Worm (Caenorhabditis elegans) whole organism, midembryonic: ENCODE data around the gene srt-19.

Source experiments
- T22C8.4 ChIP-seq: fragments of 200-800 bp; sonication (Bioruptor generic); IDR thresholded peaks from 2 replicates; pipeline ENCODE4 v1.3.6; 2022; ENCODE audit warnings: missing genetic modification characterization, missing compliant biosample characterization
- cog-1 ChIP-seq: sonication (generic microtip); optimal IDR thresholded peaks from 2 replicates; lab custom pipeline; 2016; ENCODE audit warnings: missing genetic modification characterization, missing compliant biosample characterization
- flt-1 ChIP-seq: fragments of 200-800 bp; sonication (Bioruptor generic); IDR thresholded peaks from 2 replicates; pipeline ENCODE4 v1.3.6; 2022; ENCODE audit warnings: missing genetic modification characterization, missing compliant biosample characterization
- klf-2 ChIP-seq: fragments of 200-800 bp; sonication (Bioruptor generic); conservative IDR thresholded peaks from 2 replicates; pipeline ENCODE4 v1.3.6; 2022; ENCODE audit warnings: missing genetic modification reagents, missing genetic modification characterization, missing compliant biosample characterization
- med-1 ChIP-seq: sonication (generic microtip); optimal IDR thresholded peaks from 2 replicates; lab custom pipeline; 2017; ENCODE audit warnings: missing genetic modification characterization, mild to moderate bottlenecking, missing compliant biosample characterization, antibody characterized with exemption, missing genetic modification reagents; ENCODE audit not compliant: insufficient read depth
- ref-1 ChIP-seq: fragments of 200-800 bp; sonication (Bioruptor generic); conservative IDR thresholded peaks from 2 replicates; pipeline ENCODE4 v1.3.6; 2022; ENCODE audit warnings: missing genetic modification reagents, missing genetic modification characterization, missing compliant biosample characterization
- tab-1 ChIP-seq: fragments of 200-800 bp; sonication (Bioruptor generic); IDR thresholded peaks from 2 replicates; pipeline ENCODE4 v1.3.6; 2022; ENCODE audit warnings: missing genetic modification characterization, missing compliant biosample characterization
- ztf-23 ChIP-seq: fragments of 200-800 bp; sonication (Bioruptor generic); IDR thresholded peaks from 2 replicates; pipeline ENCODE4 v1.3.6; 2022; ENCODE audit warnings: missing genetic modification reagents, missing genetic modification characterization, missing compliant biosample characterization
- ztf-29 ChIP-seq: fragments of 200-800 bp; sonication (Bioruptor generic); IDR thresholded peaks from 2 replicates; pipeline ENCODE4 v1.3.6; 2022; ENCODE audit warnings: missing genetic modification reagents, missing genetic modification characterization, missing compliant biosample characterization

srt-19 gene

DNA sequence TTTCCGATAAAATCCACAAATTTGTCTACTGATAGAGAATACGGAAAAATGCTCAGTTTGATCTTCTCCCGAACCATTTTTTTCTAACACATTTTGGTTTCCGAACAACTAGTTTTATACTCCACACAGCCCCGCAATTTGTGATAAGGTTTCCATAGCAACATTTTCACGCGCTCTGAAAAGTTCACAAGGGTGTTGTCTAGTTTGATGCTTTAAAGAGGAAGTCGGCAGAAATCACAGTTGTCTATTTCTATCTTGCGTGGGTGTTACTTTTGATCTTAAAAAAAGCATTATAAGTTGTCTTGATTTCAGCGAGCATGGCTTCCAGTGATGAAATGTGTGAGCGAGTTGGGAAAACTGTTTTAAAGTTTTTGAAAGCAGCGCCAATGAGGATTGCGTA, 14.9 kb downstream of the srt-19 start, which contains the start of gene ZC132.3:
ZC132.3 (minus strand) TSS at position 101 of the 400 bp plus-strand sequence.
- TF ChIP-seq cog-1 (tag; lab: Kevin White, UChicago), result no peak
- no peak for TF ChIP-seq tab-1 (GFP tag; lab: Robert Waterston, UW)
- TF ChIP-seq ztf-23 (GFP tag; lab: Robert Waterston, UW), result no peak
- no peak for TF ChIP-seq ref-1 (GFP tag; lab: Robert Waterston, UW)
- no peak for TF ChIP-seq ztf-29 (GFP tag; lab: Robert Waterston, UW)
- no peak for TF ChIP-seq med-1 (GFP tag; lab: Kevin White, UChicago)
- no peak for TF ChIP-seq klf-2 (GFP tag; lab: Robert Waterston, UW)
- no peak for TF ChIP-seq flt-1 (GFP tag; lab: Robert Waterston, UW)
- no peak for TF ChIP-seq T22C8.4

DNA sequence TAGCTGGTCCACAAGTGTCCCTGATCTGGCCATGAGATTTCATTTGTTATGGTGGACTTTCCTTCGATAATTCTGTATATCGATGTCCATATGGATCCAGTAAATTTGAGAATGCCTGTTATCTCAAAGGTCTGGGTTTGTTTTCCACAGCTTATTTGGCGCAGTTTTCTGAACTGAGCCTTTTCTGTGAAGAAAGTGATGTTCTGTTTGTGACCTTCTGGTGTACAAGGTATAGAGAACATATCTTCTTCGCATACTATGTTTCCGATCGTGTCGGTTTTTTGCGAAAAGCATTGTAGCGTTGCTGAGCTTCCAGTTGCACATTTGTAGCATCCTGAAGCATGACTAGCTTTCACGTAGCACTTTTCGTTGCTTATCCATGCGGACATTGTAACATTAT, 18.0 kb downstream of the srt-19 start:
- no peak for TF ChIP-seq tab-1 (GFP tag; lab: Robert Waterston, UW)
- TF ChIP-seq T22C8.4, result no peak
- TF ChIP-seq ztf-23 (GFP tag; lab: Robert Waterston, UW), result no peak
- TF ChIP-seq ztf-29 (GFP tag; lab: Robert Waterston, UW), result no peak
- no peak for TF ChIP-seq cog-1 (tag; lab: Kevin White, UChicago)

DNA sequence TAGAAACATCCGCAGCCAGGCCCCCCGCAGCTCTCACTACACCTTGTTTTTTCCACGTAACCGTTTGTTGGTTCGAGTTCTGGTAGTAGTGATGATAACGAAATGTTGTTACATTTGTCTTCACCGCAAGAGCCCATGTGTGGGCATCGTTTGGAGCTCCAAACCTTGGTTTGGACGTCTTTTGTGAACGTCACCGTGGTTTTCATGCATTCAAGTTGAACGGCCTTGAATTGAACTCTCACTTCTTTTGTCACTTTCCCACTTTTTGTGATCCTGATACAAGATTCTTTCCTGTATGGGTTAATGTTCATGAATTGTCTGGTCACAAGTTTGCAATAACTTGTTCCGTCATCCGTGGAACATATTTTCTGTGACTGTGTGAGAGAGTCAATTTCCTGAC, 19.0 kb downstream of the srt-19 start:
- TF ChIP-seq T22C8.4 (no peak), ztf-29 (GFP tag; lab: Robert Waterston, UW) (no peak), cog-1 (tag; lab: Kevin White, UChicago) (no peak), ztf-23 (GFP tag; lab: Robert Waterston, UW) (no peak), klf-2 (GFP tag; lab: Robert Waterston, UW) (no peak), flt-1 (GFP tag; lab: Robert Waterston, UW) (no peak), tab-1 (GFP tag; lab: Robert Waterston, UW) (no peak), ref-1 (GFP tag; lab: Robert Waterston, UW) (no peak), med-1 (GFP tag; lab: Kevin White, UChicago) (no peak)

DNA sequence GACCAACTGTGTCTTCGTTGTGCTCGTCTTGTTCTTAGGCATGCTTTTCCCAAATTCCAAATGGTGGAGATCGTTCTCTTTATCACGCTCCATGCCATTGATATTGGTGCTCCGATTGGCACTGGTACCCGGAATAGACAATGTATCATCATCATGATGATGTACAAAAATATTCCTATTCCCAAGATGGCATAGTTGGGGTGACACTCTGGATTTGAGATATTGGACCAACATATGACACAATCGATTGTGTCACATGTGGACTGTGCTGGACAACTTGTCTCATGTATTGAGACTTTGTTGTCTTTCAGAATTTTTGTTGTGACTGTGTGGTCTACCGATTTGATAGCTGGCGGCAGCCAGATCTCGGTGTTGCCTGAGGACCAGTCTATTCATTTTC, 19.4 kb downstream of the srt-19 start:
- TF ChIP-seq flt-1 (GFP tag; lab: Robert Waterston, UW) (no peak), T22C8.4 (no peak), cog-1 (tag; lab: Kevin White, UChicago) (no peak), med-1 (GFP tag; lab: Kevin White, UChicago) (no peak), tab-1 (GFP tag; lab: Robert Waterston, UW) (no peak), klf-2 (GFP tag; lab: Robert Waterston, UW) (no peak), ztf-29 (GFP tag; lab: Robert Waterston, UW) (no peak), ref-1 (GFP tag; lab: Robert Waterston, UW) (no peak), ztf-23 (GFP tag; lab: Robert Waterston, UW) (no peak)

DNA sequence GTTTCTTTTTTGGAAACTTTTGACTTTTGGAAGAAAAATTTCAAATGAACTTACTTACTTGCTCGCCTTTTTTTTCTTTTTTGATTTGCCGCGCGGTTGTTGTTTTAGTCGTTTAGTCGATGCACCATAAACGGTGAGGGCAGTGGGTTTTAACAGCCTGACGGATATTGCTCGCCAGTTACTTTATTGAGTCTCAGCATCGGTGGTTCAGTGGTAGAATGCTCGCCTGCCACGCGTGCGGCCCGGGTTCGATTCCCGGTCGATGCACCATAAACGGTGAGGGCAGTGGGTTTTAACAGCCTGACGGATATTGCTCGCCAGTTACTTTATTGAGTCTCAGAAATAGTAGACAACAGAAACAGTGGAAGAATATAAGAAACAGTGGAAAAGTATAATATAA, 25.6 kb downstream of the srt-19 start:
- TF ChIP-seq flt-1 (GFP tag; lab: Robert Waterston, UW), result peak; percentile 47; the same call in 1 of the 2 replicates
- TF ChIP-seq T22C8.4, result 0 out of 2 replicates have a peak, but pooled peaks have one; percentile 26

DNA sequence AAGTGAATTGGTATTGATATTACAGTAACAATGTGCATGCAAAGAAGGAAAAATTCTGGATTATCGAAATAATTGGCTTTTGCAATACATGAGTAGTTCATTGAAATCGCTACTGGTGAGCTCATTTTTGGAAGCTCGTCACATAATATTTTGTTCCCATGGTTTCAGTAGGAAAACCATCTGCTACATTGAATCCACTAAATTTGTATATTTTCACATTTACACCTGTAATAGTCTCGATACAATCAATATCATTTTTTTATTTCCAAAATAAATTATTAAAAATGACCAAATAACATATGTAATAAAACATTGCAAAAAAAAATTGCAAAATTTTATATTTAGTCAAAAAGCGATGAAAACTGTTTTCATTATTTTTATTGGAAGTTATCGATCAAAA, 30.2 kb downstream of the srt-19 start, which contains the start of gene srh-192:
srh-192 (minus strand) TSS at position 101 of the 400 bp plus-strand sequence.
- TF ChIP-seq ztf-29 (GFP tag; lab: Robert Waterston, UW) (no peak), klf-2 (GFP tag; lab: Robert Waterston, UW) (no peak), T22C8.4 (no peak), ztf-23 (GFP tag; lab: Robert Waterston, UW) (no peak), ref-1 (GFP tag; lab: Robert Waterston, UW) (no peak)

DNA sequence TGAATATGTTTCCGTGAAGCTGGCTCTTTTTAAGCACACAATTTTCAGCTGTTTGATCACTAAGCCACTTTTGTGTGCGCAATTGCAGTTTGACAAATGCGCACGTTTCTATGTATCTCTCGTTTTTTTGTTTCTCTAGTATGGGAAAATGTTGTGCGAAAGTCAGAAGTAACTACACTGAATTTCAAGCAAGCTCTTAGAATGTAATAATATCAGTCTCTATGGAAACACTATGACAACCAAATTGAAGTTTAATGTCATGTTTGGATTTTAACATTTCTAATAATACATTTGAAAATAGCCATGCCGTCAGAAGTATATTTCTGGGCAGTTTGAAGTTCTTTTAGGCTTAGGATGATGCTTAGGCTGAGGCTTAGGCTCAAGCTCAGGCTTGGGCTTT, 35.0 kb downstream of the srt-19 start, which contains the start of gene ZC132.9:
ZC132.9 (minus strand) TSS at position 101 of the 400 bp plus-strand sequence.
- TF ChIP-seq ztf-29 (GFP tag; lab: Robert Waterston, UW) (no peak), T22C8.4 (no peak), tab-1 (GFP tag; lab: Robert Waterston, UW) (no peak)

DNA sequence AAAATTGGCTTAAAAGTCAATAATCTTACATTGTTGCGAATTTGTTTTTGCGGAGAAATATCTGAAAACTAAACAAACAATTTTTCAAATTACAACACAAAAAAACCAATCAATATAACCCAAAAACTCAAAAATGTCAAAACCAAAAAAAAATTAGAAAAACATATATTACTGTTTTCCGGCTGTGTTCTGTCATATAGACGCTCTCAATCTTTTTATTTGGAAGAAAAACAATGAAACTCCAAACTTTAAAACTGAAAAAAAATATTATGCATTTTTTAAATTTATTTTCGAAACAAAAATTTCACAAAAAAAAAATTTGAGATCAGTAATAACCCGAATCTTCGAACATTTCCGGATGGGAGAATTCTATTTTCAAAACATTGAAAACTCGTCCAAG, 37.9 kb downstream of the srt-19 start, which contains the start of gene R02D1.2:
R02D1.2 (minus strand) TSS at position 101 of the 400 bp plus-strand sequence.
- TF ChIP-seq tab-1 (GFP tag; lab: Robert Waterston, UW) (no peak), T22C8.4 (no peak), ztf-23 (GFP tag; lab: Robert Waterston, UW) (no peak)

DNA sequence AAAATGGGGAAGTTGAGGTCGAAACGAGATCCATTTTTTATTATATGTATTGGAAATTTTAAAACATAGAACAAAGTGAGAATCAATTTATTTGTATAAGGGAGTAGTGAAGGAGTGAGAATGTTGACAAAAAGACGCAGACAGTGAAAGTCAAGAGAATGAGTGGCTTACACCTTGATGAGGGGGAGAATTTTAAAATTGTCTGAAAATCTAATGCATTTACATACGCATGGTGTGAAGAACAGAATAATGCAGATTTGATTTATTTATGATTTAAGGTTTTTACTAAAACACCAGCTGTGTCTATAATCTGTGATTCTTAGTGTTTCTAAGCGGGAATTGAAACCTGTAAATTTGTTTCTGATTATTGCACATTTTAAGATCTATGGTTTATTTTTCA, 40.6 kb downstream of the srt-19 start, which contains the start of gene nhr-125:
nhr-125 (minus strand) TSS at position 101 of the 400 bp plus-strand sequence.
- TF ChIP-seq T22C8.4, result no peak
- no peak for TF ChIP-seq ref-1 (GFP tag; lab: Robert Waterston, UW)
- TF ChIP-seq flt-1 (GFP tag; lab: Robert Waterston, UW), result no peak
- no peak for TF ChIP-seq klf-2 (GFP tag; lab: Robert Waterston, UW)
- TF ChIP-seq ztf-29 (GFP tag; lab: Robert Waterston, UW), result no peak
- TF ChIP-seq med-1 (GFP tag; lab: Kevin White, UChicago), result no peak
- no peak for TF ChIP-seq tab-1 (GFP tag; lab: Robert Waterston, UW)
- no peak for TF ChIP-seq ztf-23 (GFP tag; lab: Robert Waterston, UW)
- TF ChIP-seq cog-1 (tag; lab: Kevin White, UChicago), result no peak

DNA sequence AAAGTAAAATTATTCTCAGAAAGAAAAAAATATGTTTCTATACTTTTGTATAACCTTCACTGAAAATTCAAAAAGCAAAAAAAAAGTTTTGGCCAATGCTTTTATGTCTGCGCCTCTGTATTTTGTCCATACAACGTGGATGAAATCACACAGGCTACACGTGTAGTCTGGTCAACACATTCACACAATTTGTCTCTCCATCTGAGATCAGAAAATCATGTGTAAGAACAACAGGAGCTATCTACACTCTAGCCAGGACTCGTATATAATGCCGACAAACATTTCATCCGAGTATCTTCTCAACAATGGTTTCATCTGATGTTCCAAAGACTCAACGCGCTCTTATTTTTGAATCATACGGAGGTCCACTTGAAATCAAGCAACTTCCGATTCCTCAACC, 42.0 kb downstream of the srt-19 start, which contains the start of gene D2063.1:
D2063.1 (plus strand) TSS at position 281 of the 400 bp plus-strand sequence.
- no peak for TF ChIP-seq klf-2 (GFP tag; lab: Robert Waterston, UW)
- TF ChIP-seq med-1 (GFP tag; lab: Kevin White, UChicago), result no peak
- TF ChIP-seq tab-1 (GFP tag; lab: Robert Waterston, UW), result no peak
- no peak for TF ChIP-seq cog-1 (tag; lab: Kevin White, UChicago)
- no peak for TF ChIP-seq ztf-29 (GFP tag; lab: Robert Waterston, UW)
- TF ChIP-seq T22C8.4, result no peak
- TF ChIP-seq ref-1 (GFP tag; lab: Robert Waterston, UW), result no peak
- no peak for TF ChIP-seq ztf-23 (GFP tag; lab: Robert Waterston, UW)
- no peak for TF ChIP-seq flt-1 (GFP tag; lab: Robert Waterston, UW)
